Fruit fly (Drosophila melanogaster) whole organism, embryonic: ENCODE data around the gene Synd.
A peak's percentile ranks its signal among the peaks of the same experiment; 100 is the strongest.

Experiments
- BEAF-32 ChIP-seq: fragments of 200-800 bp; sonication (Bioruptor generic); optimal IDR thresholded peaks from 3 replicates; lab custom pipeline; 2017; ENCODE audit warnings: missing biosample characterization, missing genetic modification characterization, mild to moderate bottlenecking, moderate library complexity, missing genetic modification reagents
- CG11456 ChIP-seq: fragments of 200-800 bp; sonication (Bioruptor generic); IDR thresholded peaks from 3 replicates; pipeline ENCODE4 v1.3.6; 2022; ENCODE audit warnings: missing biosample characterization, missing genetic modification characterization
- CG12769 ChIP-seq: fragments of 200-800 bp; sonication (Bioruptor generic); optimal IDR thresholded peaks from 2 replicates; lab custom pipeline; 2019; ENCODE audit warnings: missing biosample characterization, mild to moderate bottlenecking, missing genetic modification characterization, moderate library complexity
- CG13287 ChIP-seq: fragments of 200-800 bp; sonication (Bioruptor generic); IDR thresholded peaks from 2 replicates; pipeline ENCODE4 v1.3.6; 2022; ENCODE audit warnings: missing biosample characterization, missing genetic modification characterization; ENCODE audit not compliant: partially characterized antibody
- CG17361 ChIP-seq: fragments of 200-800 bp; sonication (Bioruptor generic); IDR thresholded peaks from 3 replicates; pipeline ENCODE4 v1.3.6; 2022; ENCODE audit warnings: missing biosample characterization, missing genetic modification characterization
- CG2199 ChIP-seq: fragments of 200-800 bp; sonication (Bioruptor generic); IDR thresholded peaks from 3 replicates; pipeline ENCODE4 v1.3.6; 2022; ENCODE audit warnings: missing biosample characterization, missing genetic modification characterization
- CG32532 ChIP-seq: fragments of 200-800 bp; sonication (Bioruptor generic); IDR thresholded peaks from 2 replicates; pipeline ENCODE4 v1.3.6; 2022; ENCODE audit warnings: missing biosample characterization, missing genetic modification characterization
- CG3281 ChIP-seq: fragments of 200-800 bp; sonication (Bioruptor generic); optimal IDR thresholded peaks from 3 replicates; lab custom pipeline; 2017; ENCODE audit warnings: missing biosample characterization, mild to moderate bottlenecking, missing genetic modification characterization
- CG34376 ChIP-seq: fragments of 200-800 bp; sonication (Bioruptor generic); optimal IDR thresholded peaks from 2 replicates; lab custom pipeline; 2018; ENCODE audit warnings: missing biosample characterization, mild to moderate bottlenecking, missing genetic modification characterization
- CG7987 ChIP-seq: fragments of 200-800 bp; sonication (Bioruptor generic); optimal IDR thresholded peaks from 2 replicates; lab custom pipeline; 2018; ENCODE audit warnings: missing biosample characterization, mild to moderate bottlenecking, missing genetic modification characterization, moderate library complexity
- CG8290 ChIP-seq, 3 experiments: fragments of 200-800 bp; sonication (Bioruptor generic); optimal IDR thresholded peaks; 2 replicates each; lab custom pipeline; 2016 to 2019; ENCODE audit warnings: missing biosample characterization in 3 of 3, missing genetic modification characterization in 3 of 3, mild to moderate bottlenecking in 2 of 3, moderate library complexity in 1 of 3
- CG9932 ChIP-seq: fragments of 200-800 bp; sonication (Bioruptor generic); IDR thresholded peaks from 2 replicates; pipeline ENCODE4 v1.3.6; 2022; ENCODE audit warnings: missing biosample characterization, missing genetic modification characterization
- Eip74EF ChIP-seq, 2 experiments: fragments of 200-800 bp in 1 of 2; fragments of >200 bp in 1 of 2; sonication (Bioruptor generic) in 1 of 2; optimal IDR thresholded peaks; 2 replicates each; lab custom pipeline; 2017 to 2019; ENCODE audit warnings: missing biosample characterization in 2 of 2, missing genetic modification characterization in 2 of 2, mild to moderate bottlenecking in 1 of 2, moderate library complexity in 1 of 2
- Fer1 ChIP-seq: fragments of 200-800 bp; sonication (Bioruptor generic); optimal IDR thresholded peaks from 2 replicates; lab custom pipeline; 2017; ENCODE audit warnings: missing biosample characterization, mild to moderate bottlenecking, missing genetic modification characterization
- GATAe ChIP-seq: fragments of 200-800 bp; sonication (Bioruptor generic); conservative IDR thresholded peaks from 2 replicates; pipeline ENCODE4 v1.3.6; 2022; ENCODE audit warnings: missing biosample characterization, missing genetic modification characterization
- Hmr ChIP-seq: fragments of 200-800 bp; sonication (Bioruptor generic); optimal IDR thresholded peaks from 3 replicates; lab custom pipeline; 2017; ENCODE audit warnings: mild to moderate bottlenecking, missing biosample characterization, missing genetic modification reagents, missing genetic modification characterization
- Med ChIP-seq: fragments of 200-800 bp; sonication (Bioruptor generic); peaks from one replicate; lab custom pipeline; 2016; ENCODE audit warnings: missing biosample characterization, missing genetic modification characterization, mild to moderate bottlenecking, inconsistent platforms, moderate library complexity
- NfI ChIP-seq: fragments of 200-800 bp; sonication (Bioruptor generic); optimal IDR thresholded peaks from 3 replicates; lab custom pipeline; 2018; ENCODE audit warnings: missing biosample characterization, mild to moderate bottlenecking, missing genetic modification characterization, moderate library complexity
- Oli ChIP-seq: fragments of 200-800 bp; sonication (Bioruptor generic); optimal IDR thresholded peaks from 2 replicates; lab custom pipeline; 2018; ENCODE audit warnings: missing biosample characterization, mild to moderate bottlenecking, missing genetic modification characterization, moderate library complexity
- Pdp1 ChIP-seq, 2 experiments: fragments of 200-800 bp; sonication (Bioruptor generic); optimal IDR thresholded peaks; 3 replicates each; lab custom pipeline; 2016; ENCODE audit warnings: missing biosample characterization in 2 of 2, missing genetic modification characterization in 2 of 2, mild to moderate bottlenecking in 1 of 2, moderate library complexity in 1 of 2
- bigmax ChIP-seq: fragments of 200-800 bp; sonication (Bioruptor generic); optimal IDR thresholded peaks from 2 replicates; lab custom pipeline; 2018; ENCODE audit warnings: missing biosample characterization, mild to moderate bottlenecking, missing genetic modification characterization
- cad ChIP-seq: fragments of >200 bp; optimal IDR thresholded peaks from 2 replicates; lab custom pipeline; 2017; ENCODE audit warnings: missing biosample characterization, missing genetic modification characterization
- chinmo ChIP-seq: fragments of 200-800 bp; sonication (Bioruptor generic); IDR thresholded peaks from 4 replicates; pipeline ENCODE4 v1.3.6; 2022; ENCODE audit warnings: missing biosample characterization, missing genetic modification characterization; ENCODE audit not compliant: partially characterized antibody
- emc ChIP-seq: fragments of 200-800 bp; sonication (Bioruptor generic); optimal IDR thresholded peaks from 2 replicates; lab custom pipeline; 2016; ENCODE audit warnings: missing biosample characterization, missing genetic modification characterization
- exex ChIP-seq: fragments of 200-800 bp; sonication (Bioruptor generic); optimal IDR thresholded peaks from 4 replicates; lab custom pipeline; 2018; ENCODE audit warnings: missing biosample characterization, mild to moderate bottlenecking, missing genetic modification characterization, moderate library complexity
- ftz-f1 ChIP-seq: fragments of 200-800 bp; sonication (Bioruptor generic); optimal IDR thresholded peaks from 2 replicates; lab custom pipeline; 2016; ENCODE audit warnings: missing biosample characterization, missing genetic modification characterization
- grn ChIP-seq: fragments of 200-800 bp; sonication (Bioruptor generic); optimal IDR thresholded peaks from 3 replicates; lab custom pipeline; 2017; ENCODE audit warnings: missing biosample characterization, missing genetic modification characterization
- gro ChIP-seq: fragments of 200-800 bp; sonication (Bioruptor generic); optimal IDR thresholded peaks from 2 replicates; lab custom pipeline; 2016; ENCODE audit warnings: missing biosample characterization, missing genetic modification characterization
- jigr1 ChIP-seq: fragments of 200-800 bp; sonication (Bioruptor generic); IDR thresholded peaks from 3 replicates; pipeline ENCODE4 v1.3.6; 2022; ENCODE audit warnings: missing biosample characterization, missing genetic modification characterization
- lmd ChIP-seq: fragments of 200-800 bp; sonication (Bioruptor generic); IDR thresholded peaks from 2 replicates; pipeline ENCODE4 v1.3.6; 2022; ENCODE audit warnings: missing biosample characterization, missing genetic modification characterization
- lov ChIP-seq, 2 experiments: fragments of 200-800 bp in 1 of 2; fragments of >200 bp in 1 of 2; sonication (Bioruptor generic) in 1 of 2; IDR thresholded peaks in 1 of 2; optimal IDR thresholded peaks in 1 of 2; 2 replicates in 1 of 2; 3 replicates in 1 of 2; pipeline versions ENCODE4 v1.3.6 to Lab custom; 2017 to 2022; ENCODE audit warnings: missing biosample characterization in 1 of 2, missing genetic modification characterization in 1 of 2
- prd ChIP-seq, 3 experiments: fragments of >200 bp in 2 of 3; fragments of 200-800 bp in 1 of 3; sonication (Bioruptor generic) in 1 of 3; optimal IDR thresholded peaks in 2 of 3; IDR thresholded peaks in 1 of 3; 2 replicates in 2 of 3; 3 replicates in 1 of 3; pipeline versions ENCODE4 v1.3.6 to Lab custom; 2017 to 2022; ENCODE audit warnings: missing biosample characterization in 1 of 3, missing genetic modification characterization in 1 of 3
- pzg ChIP-seq: fragments of 200-800 bp; sonication (Bioruptor generic); optimal IDR thresholded peaks from 3 replicates; lab custom pipeline; 2018; ENCODE audit warnings: missing biosample characterization, mild to moderate bottlenecking, missing genetic modification characterization, moderate library complexity
- scrt ChIP-seq: fragments of 200-800 bp; sonication (Bioruptor generic); optimal IDR thresholded peaks from 2 replicates; lab custom pipeline; 2018; ENCODE audit warnings: missing biosample characterization, mild to moderate bottlenecking, missing genetic modification characterization, moderate library complexity
- sd ChIP-seq: fragments of 200-800 bp; sonication (Bioruptor generic); optimal IDR thresholded peaks from 3 replicates; lab custom pipeline; 2018; ENCODE audit warnings: missing biosample characterization, mild to moderate bottlenecking, missing genetic modification characterization, moderate library complexity
- sens ChIP-seq: fragments of 200-800 bp; sonication (Bioruptor generic); peaks from one replicate; lab custom pipeline; 2016; ENCODE audit warnings: missing biosample characterization, missing genetic modification characterization
- shn ChIP-seq: fragments of 200-800 bp; sonication (Bioruptor generic); optimal IDR thresholded peaks from 3 replicates; lab custom pipeline; 2016; ENCODE audit warnings: missing biosample characterization, missing genetic modification characterization
- slbo ChIP-seq: fragments of 200-800 bp; sonication (Bioruptor generic); IDR thresholded peaks from 2 replicates; pipeline ENCODE4 v1.3.6; 2022; ENCODE audit warnings: missing biosample characterization, missing genetic modification characterization
- stc ChIP-seq: fragments of 200-800 bp; sonication (Bioruptor generic); IDR thresholded peaks from 2 replicates; pipeline ENCODE4 v1.3.6; 2022; ENCODE audit warnings: missing biosample characterization, missing genetic modification characterization
- stwl ChIP-seq: fragments of 200-800 bp; sonication (Bioruptor generic); optimal IDR thresholded peaks from 3 replicates; lab custom pipeline; 2018; ENCODE audit warnings: missing biosample characterization, mild to moderate bottlenecking, missing genetic modification characterization, moderate library complexity
- sug ChIP-seq: fragments of 200-800 bp; optimal IDR thresholded peaks from 2 replicates; lab custom pipeline; 2019; ENCODE audit warnings: missing biosample characterization, mild to moderate bottlenecking, missing genetic modification characterization, moderate library complexity
- tna ChIP-seq: fragments of 200-800 bp; sonication (Bioruptor generic); IDR thresholded peaks from 2 replicates; pipeline ENCODE4 v1.3.6; 2022; ENCODE audit warnings: missing biosample characterization, missing genetic modification characterization; ENCODE audit not compliant: partially characterized antibody
- ttk ChIP-seq: fragments of 200-800 bp; sonication (Bioruptor generic); IDR thresholded peaks from 2 replicates; pipeline ENCODE4 v2.1.2; 2022; ENCODE audit warnings: missing biosample characterization, missing genetic modification characterization
- twi ChIP-seq: fragments of 200-800 bp; optimal IDR thresholded peaks from 2 replicates; lab custom pipeline; 2019; ENCODE audit warnings: missing biosample characterization, mild to moderate bottlenecking, missing genetic modification characterization, moderate library complexity
- zfh1 ChIP-seq: fragments of 200-800 bp; sonication (Bioruptor generic); IDR thresholded peaks from 3 replicates; pipeline ENCODE4 v1.3.6; 2022; ENCODE audit warnings: missing biosample characterization, missing genetic modification characterization

Gene Synd

dm6 chr3R:20828520-20829415, 3.8 kb upstream of the Synd start (continued):
- TF ChIP-seq ftz-f1 (GFP tag; lab: Kevin White, UChicago) (peak; percentile 47), GATAe (GFP tag; lab: Robert Waterston, UW) (peak; percentile 43; the same call in 1 of the 2 replicates), CG13287 (GFP tag; lab: Robert Waterston, UW) (peak; percentile 11; the same call in 1 of the 2 replicates), pzg (peak; percentile 4), CG9932 (GFP tag; lab: Robert Waterston, UW) (peak; percentile 34; the same call in 1 of the 2 replicates), tna (GFP tag; lab: Robert Waterston, UW) (0 out of 2 replicates have a peak, but pooled peaks have one; percentile 29), lov (optimal IDR thresholded peaks at IDR 0.05; lab: Kevin White, UChicago) (no peak), lov (GFP tag; IDR thresholded peaks at IDR 0.05; lab: Robert Waterston, UW) (0 out of 3 replicates have a peak, but pooled peaks have one; percentile 35), zfh1 (peak; percentile 52; the same call in 2 of the 3 replicates), CG17361 (GFP tag; lab: Robert Waterston, UW) (no peak), grn (peak; percentile 83), sug (peak; percentile 91), sens (peak; percentile 61), ttk (GFP tag; lab: Robert Waterston, UW) (no peak), bigmax (GFP tag; lab: Kevin White, UChicago) (peak; percentile 47), stwl (tag; lab: Kevin White, UChicago) (peak; percentile 3), stc (GFP tag; lab: Robert Waterston, UW) (0 out of 2 replicates have a peak, but pooled peaks have one; percentile 10), slbo (peak; percentile 43), CG3281 (GFP tag; lab: Kevin White, UChicago) (no peak), gro (GFP tag; lab: Kevin White, UChicago) (peak; percentile 45), chinmo (peak; percentile 80; the same call in 1 of the 4 replicates), CG34376 (peak; percentile 83), CG8290 (GFP tag; optimal IDR thresholded peaks at IDR 0.05; lab: Kevin White, UChicago) (no peak), CG8290 (tag; optimal IDR thresholded peaks at IDR 0.05; lab: Kevin White, UChicago) (peak in 1 of 2 experiments; percentile 53), exex (tag; lab: Kevin White, UChicago) (peak; percentile 65), jigr1 (GFP tag; lab: Robert Waterston, UW) (no peak), twi (tag; lab: Kevin White, UChicago) (peak; percentile 73), CG12769 (tag; lab: Kevin White, UChicago) (peak; percentile 78), CG2199 (GFP tag; lab: Robert Waterston, UW) (no peak; the same call in 2 of the 3 replicates), cad (GFP tag; lab: Kevin White, UChicago) (peak; percentile 4), Hmr (GFP tag; lab: Kevin White, UChicago) (no peak), scrt (GFP tag; lab: Kevin White, UChicago) (peak; percentile 87), NfI (GFP tag; lab: Kevin White, UChicago) (no peak), CG32532 (GFP tag; lab: Robert Waterston, UW) (peak; percentile 5; the same call in 1 of the 2 replicates), CG7987 (GFP tag; lab: Kevin White, UChicago) (peak; percentile 15), Pdp1 (GFP tag; optimal IDR thresholded peaks at IDR 0.05; lab: Kevin White, UChicago) (peak in 1 of 2 experiments; percentile 99), Oli (tag; lab: Kevin White, UChicago) (no peak), BEAF-32 (GFP tag; lab: Kevin White, UChicago) (no peak), Fer1 (GFP tag; lab: Kevin White, UChicago) (peak; percentile 6), CG11456 (peak; percentile 63; the same call in 1 of the 3 replicates), Eip74EF (GFP tag; optimal IDR thresholded peaks at IDR 0.05; lab: Kevin White, UChicago) (peak in 1 of 2 experiments; percentile 18), emc (GFP tag; lab: Kevin White, UChicago) (no peak), shn (GFP tag; lab: Kevin White, UChicago) (peak; percentile 17), lmd (GFP tag; lab: Robert Waterston, UW) (no peak), prd (optimal IDR thresholded peaks at IDR 0.05; lab: Kevin White, UChicago) (no peak), prd (GFP tag; IDR thresholded peaks at IDR 0.05; lab: Robert Waterston, UW) (peak; percentile 33; the same call in 2 of the 3 replicates), sd (tag; lab: Kevin White, UChicago) (peak; percentile 45), Med (GFP tag; lab: Kevin White, UChicago) (peak; percentile 88)
